Fruit fly (Drosophila melanogaster): ENCODE data around the gene CG31674.

CG31674 gene

DNA sequence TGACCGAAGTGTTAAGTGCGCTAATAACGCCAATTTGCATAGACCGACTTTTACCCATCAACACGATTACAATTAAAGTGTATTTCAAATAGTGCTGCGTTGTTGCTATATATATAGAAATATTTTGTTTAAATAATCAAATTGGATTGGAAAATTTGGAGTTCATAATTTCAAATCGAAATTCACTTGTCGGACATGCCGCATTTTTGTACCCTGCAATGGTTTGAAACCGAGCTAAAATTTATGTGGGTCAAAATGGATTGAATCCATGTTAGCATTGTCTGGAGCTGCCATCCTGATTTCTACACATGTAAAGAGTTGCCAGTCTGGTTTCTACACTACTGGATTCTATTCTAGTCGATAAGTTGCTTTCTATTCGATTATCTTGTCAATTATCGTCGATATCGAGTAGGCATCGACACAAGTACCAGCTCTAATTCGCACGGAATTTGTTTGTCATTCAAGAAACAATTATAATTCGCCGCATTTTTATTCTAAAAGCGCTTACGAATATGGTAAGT is 43.7 kb upstream of the CG31674 start, which contains the start of gene Pomp (continued):
- TF ChIP-seq slp2 (GFP tag; optimal IDR thresholded peaks at IDR 0.05) (peak; percentile 12), pros (GFP tag; optimal IDR thresholded peaks at IDR 0.05) (no peak), CG4328 (GFP tag; optimal IDR thresholded peaks at IDR 0.05) (peak; percentile 6), YL-1 (GFP tag; optimal IDR thresholded peaks at IDR 0.05) (peak; percentile 26), ci (GFP tag; IDR thresholded peaks at IDR 0.05) (peak; percentile 93), trh (GFP tag; optimal IDR thresholded peaks at IDR 0.05) (peak; percentile 39), eyg (GFP tag; optimal IDR thresholded peaks at IDR 0.05) (peak; percentile 2), Dip3 (GFP tag; optimal IDR thresholded peaks at IDR 0.05) (peak; percentile 62), CG4404 (GFP tag; IDR thresholded peaks at IDR 0.05) (peak; percentile 78), bowl (GFP tag; IDR thresholded peaks at IDR 0.05) (peak; percentile 60; the same call in 1 of the 2 replicates), CG10274 (GFP tag; optimal IDR thresholded peaks at IDR 0.05) (peak; percentile 97), ken (GFP tag; IDR thresholded peaks at IDR 0.05) (peak; percentile 85), Dbx (GFP tag; IDR thresholded peaks at IDR 0.05) (peak; percentile 81; the same call in 2 of the 3 replicates), ab (GFP tag; optimal IDR thresholded peaks at IDR 0.05) (peak; percentile 41), Hr3 (GFP tag; optimal IDR thresholded peaks at IDR 0.05) (peak; percentile 99), Taf1 (GFP tag; IDR thresholded peaks at IDR 0.05) (peak; percentile 44; the same call in 1 of the 2 replicates), Myb (GFP tag; optimal IDR thresholded peaks at IDR 0.05) (peak; percentile 42), CG31388 (GFP tag; optimal IDR thresholded peaks at IDR 0.05) (no peak), phol (tag; optimal IDR thresholded peaks at IDR 0.05) (peak; percentile 90), CG12219 (GFP tag; optimal IDR thresholded peaks at IDR 0.05) (peak; percentile 79), CG4360 (GFP tag; IDR thresholded peaks at IDR 0.05) (peak; percentile 67), CG33213 (GFP tag; optimal IDR thresholded peaks at IDR 0.05) (peak; percentile 80), CG10366 (GFP tag; IDR thresholded peaks at IDR 0.05) (peak; percentile 83), pan (optimal IDR thresholded peaks at IDR 0.05) (peak in 1 of 2 experiments; percentile 5), pan (GFP tag; optimal IDR thresholded peaks at IDR 0.05 in 1 of 2, IDR thresholded peaks at IDR 0.05 in 1 of 2) (peak in 1 of 2 experiments; percentile 91), CG10321 (GFP tag; IDR thresholded peaks at IDR 0.05) (peak; percentile 60), B-H2 (GFP tag; optimal IDR thresholded peaks at IDR 0.05) (peak; percentile 49), dmrt11E (tag; optimal IDR thresholded peaks at IDR 0.05) (peak; percentile 80), CG34224 (GFP tag; IDR thresholded peaks at IDR 0.05; ENCODE audit: partially characterized antibody) (peak; percentile 72), Doc3 (GFP tag; IDR thresholded peaks at IDR 0.05; ENCODE audit: partially characterized antibody) (no peak), bbx (GFP tag; IDR thresholded peaks at IDR 0.05; ENCODE audit: partially characterized antibody) (peak; percentile 78), CG13424 (tag; optimal IDR thresholded peaks at IDR 0.05) (peak; percentile 71), jumu (GFP tag; optimal IDR thresholded peaks at IDR 0.05) (peak; percentile 34), CG30020 (tag; optimal IDR thresholded peaks at IDR 0.05) (peak; percentile 31), cwo (GFP tag; optimal IDR thresholded peaks at IDR 0.05) (peak; percentile 84), cas (GFP tag; IDR thresholded peaks at IDR 0.05) (0 out of 2 replicates have a peak, but pooled peaks have one; percentile 52), croc (GFP tag; conservative IDR thresholded peaks at IDR 0.05) (peak; percentile 59; the same call in 2 of the 3 replicates), CG10959 (GFP tag; IDR thresholded peaks at IDR 0.05) (peak; percentile 71), CG11560 (tag; IDR thresholded peaks at IDR 0.05) (peak; percentile 100), hkb (optimal IDR thresholded peaks at IDR 0.05) (no peak), hkb (GFP tag; IDR thresholded peaks at IDR 0.05) (peak; percentile 88), CG11696 (GFP tag; IDR thresholded peaks at IDR 0.05) (peak; percentile 69), HmgZ (tag; optimal IDR thresholded peaks at IDR 0.05) (peak; percentile 90), jigr1 (GFP tag; IDR thresholded peaks at IDR 0.05) (no peak; the same call in 2 of the 3 replicates), CG10209 (GFP tag; optimal IDR thresholded peaks at IDR 0.05) (peak; percentile 84), shn (GFP tag; optimal IDR thresholded peaks at IDR 0.05) (peak; percentile 20), sd (tag; optimal IDR thresholded peaks at IDR 0.05) (peak; percentile 90), CG9932 (GFP tag; IDR thresholded peaks at IDR 0.05) (peak; percentile 85), CG7786 (GFP tag; optimal IDR thresholded peaks at IDR 0.05) (peak; percentile 57), Sry-β (GFP tag; optimal IDR thresholded peaks at IDR 0.05) (no peak), CG7963 (GFP tag; IDR thresholded peaks at IDR 0.05; ENCODE audit: partially characterized antibody) (peak; percentile 27; the same call in 1 of the 3 replicates)

Measured in whole organism, embryonic.